Fruit fly (Drosophila melanogaster) whole organism, embryonic: ENCODE data around the gene CG32246.

Experiments used
- Atf-2 ChIP-seq: fragments of 200-800 bp; sonication (Bioruptor generic); optimal IDR thresholded peaks from 2 replicates; lab custom pipeline; 2016; ENCODE audit warnings: missing biosample characterization, missing genetic modification characterization
- Atf6 ChIP-seq: fragments of 200-800 bp; sonication (Bioruptor generic); IDR thresholded peaks from 2 replicates; pipeline ENCODE4 v1.3.6; 2022; ENCODE audit warnings: missing biosample characterization, missing genetic modification characterization
- Awh ChIP-seq: fragments of 200-800 bp; sonication (Bioruptor generic); IDR thresholded peaks from 2 replicates; pipeline ENCODE4, ENCODE4 v1.3.6; 2022; ENCODE audit warnings: missing biosample characterization, missing genetic modification characterization
- CG10147 ChIP-seq: fragments of 200-800 bp; sonication (Bioruptor generic); optimal IDR thresholded peaks from 2 replicates; lab custom pipeline; 2019; ENCODE audit warnings: missing biosample characterization, mild to moderate bottlenecking, missing genetic modification characterization, moderate library complexity
- CG10267 ChIP-seq: fragments of 200-800 bp; sonication (Bioruptor generic); optimal IDR thresholded peaks from 2 replicates; lab custom pipeline; 2018; ENCODE audit warnings: missing biosample characterization, mild to moderate bottlenecking, missing genetic modification characterization, moderate library complexity
- CG10321 ChIP-seq: fragments of 200-800 bp; sonication (Bioruptor generic); IDR thresholded peaks from 2 replicates; pipeline ENCODE4 v1.3.6; 2022; ENCODE audit warnings: missing biosample characterization, missing genetic modification characterization
- CG10366 ChIP-seq: fragments of 200-800 bp; sonication (Bioruptor generic); IDR thresholded peaks from 2 replicates; pipeline ENCODE4 v1.3.6; 2022; ENCODE audit warnings: missing biosample characterization, missing genetic modification characterization
- CG10431 ChIP-seq: fragments of 200-800 bp; sonication (Bioruptor generic); optimal IDR thresholded peaks from 3 replicates; lab custom pipeline; 2018; ENCODE audit warnings: missing biosample characterization, mild to moderate bottlenecking, missing genetic modification characterization
- CG10462 ChIP-seq: fragments of 200-800 bp; sonication (Bioruptor generic); optimal IDR thresholded peaks from 2 replicates; lab custom pipeline; 2016; ENCODE audit warnings: missing biosample characterization, missing genetic modification characterization
- CG12744 ChIP-seq: fragments of 200-800 bp; sonication (Bioruptor generic); optimal IDR thresholded peaks from 2 replicates; lab custom pipeline; 2016; ENCODE audit warnings: missing biosample characterization, missing genetic modification characterization
- CG1529 ChIP-seq: fragments of 200-800 bp; sonication (Bioruptor generic); optimal IDR thresholded peaks from 3 replicates; lab custom pipeline; 2018; ENCODE audit warnings: missing biosample characterization, missing genetic modification characterization
- CG15696 ChIP-seq: fragments of 200-800 bp; sonication (Bioruptor generic); optimal IDR thresholded peaks from 2 replicates; lab custom pipeline; 2019; ENCODE audit warnings: missing biosample characterization, mild to moderate bottlenecking, missing genetic modification characterization, moderate library complexity
- CG1602 ChIP-seq: fragments of 200-800 bp; sonication (Bioruptor generic); optimal IDR thresholded peaks from 3 replicates; lab custom pipeline; 2016; ENCODE audit warnings: missing biosample characterization, missing genetic modification characterization
- CG16813 ChIP-seq: fragments of 200-800 bp; sonication (Bioruptor generic); IDR thresholded peaks from 3 replicates; pipeline ENCODE4 v1.3.6; 2022; ENCODE audit warnings: missing biosample characterization, missing genetic modification characterization; ENCODE audit not compliant: partially characterized antibody
- CG17186 ChIP-seq: fragments of 200-800 bp; sonication (Bioruptor generic); optimal IDR thresholded peaks from 3 replicates; lab custom pipeline; 2017; ENCODE audit warnings: missing biosample characterization, missing genetic modification reagents, missing genetic modification characterization
- CG17829 ChIP-seq: fragments of 200-800 bp; optimal IDR thresholded peaks from 2 replicates; lab custom pipeline; 2019; ENCODE audit warnings: missing biosample characterization, mild to moderate bottlenecking, missing genetic modification characterization, moderate library complexity
- CG30431 ChIP-seq: fragments of 200-800 bp; sonication (Bioruptor generic); optimal IDR thresholded peaks from 2 replicates; lab custom pipeline; 2017; ENCODE audit warnings: missing biosample characterization, missing genetic modification characterization
- CG3163 ChIP-seq: fragments of 200-800 bp; sonication (Bioruptor generic); optimal IDR thresholded peaks from 3 replicates; lab custom pipeline; 2016; ENCODE audit warnings: missing biosample characterization, missing genetic modification characterization
- CG32772 ChIP-seq: fragments of 200-800 bp; sonication (Bioruptor generic); IDR thresholded peaks from 2 replicates; pipeline ENCODE4 v1.3.6; 2022; ENCODE audit warnings: missing biosample characterization, missing genetic modification characterization
- CG43689 ChIP-seq: fragments of 200-800 bp; sonication (Bioruptor generic); IDR thresholded peaks from 2 replicates; pipeline ENCODE4 v1.3.6; 2022; ENCODE audit warnings: missing biosample characterization, missing genetic modification characterization
- CG7357 ChIP-seq: fragments of 200-800 bp; sonication (Bioruptor generic); IDR thresholded peaks from 3 replicates; pipeline ENCODE4 v1.3.6; 2022; ENCODE audit warnings: missing biosample characterization, missing genetic modification characterization
- CG7963 ChIP-seq: fragments of 200-800 bp; sonication (Bioruptor generic); IDR thresholded peaks from 3 replicates; pipeline ENCODE4 v1.3.6; 2022; ENCODE audit warnings: missing biosample characterization, missing genetic modification characterization; ENCODE audit not compliant: partially characterized antibody
- CG9215 ChIP-seq: fragments of 200-800 bp; sonication (Bioruptor generic); IDR thresholded peaks from 2 replicates; pipeline ENCODE4 v1.3.6; 2022; ENCODE audit warnings: missing biosample characterization, missing genetic modification characterization
- CG9797 ChIP-seq: fragments of 200-800 bp; sonication (Bioruptor generic); optimal IDR thresholded peaks from 3 replicates; lab custom pipeline; 2018; ENCODE audit warnings: missing biosample characterization, mild to moderate bottlenecking, missing genetic modification characterization
- CG9932 ChIP-seq: fragments of 200-800 bp; sonication (Bioruptor generic); IDR thresholded peaks from 2 replicates; pipeline ENCODE4 v1.3.6; 2022; ENCODE audit warnings: missing biosample characterization, missing genetic modification characterization
- CHES-1-like ChIP-seq: fragments of 200-800 bp; sonication (Bioruptor generic); optimal IDR thresholded peaks from 2 replicates; lab custom pipeline; 2016; ENCODE audit warnings: missing biosample characterization, missing genetic modification characterization
- D19A ChIP-seq: fragments of 200-800 bp; optimal IDR thresholded peaks from 3 replicates; lab custom pipeline; 2019; ENCODE audit warnings: missing biosample characterization, mild to moderate bottlenecking, missing genetic modification characterization, moderate library complexity
- Ets65A ChIP-seq: fragments of 200-800 bp; sonication (Bioruptor generic); peaks from one replicate; lab custom pipeline; 2016; ENCODE audit warnings: missing biosample characterization, missing genetic modification characterization
- Neu2 ChIP-seq: fragments of 200-800 bp; sonication (Bioruptor generic); optimal IDR thresholded peaks from 3 replicates; lab custom pipeline; 2016; ENCODE audit warnings: missing biosample characterization, missing genetic modification characterization, borderline replicate concordance
- Nf-YC ChIP-seq: fragments of 200-800 bp; optimal IDR thresholded peaks from 3 replicates; lab custom pipeline; 2019; ENCODE audit warnings: missing biosample characterization, mild to moderate bottlenecking, missing genetic modification characterization, moderate library complexity
- Ptx1 ChIP-seq: fragments of 200-800 bp; sonication (Bioruptor generic); IDR thresholded peaks from 2 replicates; pipeline ENCODE4 v1.3.6; 2022; ENCODE audit warnings: missing biosample characterization, missing genetic modification characterization
- Sry-δ ChIP-seq: fragments of 200-800 bp; sonication (Bioruptor generic); optimal IDR thresholded peaks from 2 replicates; lab custom pipeline; 2016; ENCODE audit warnings: missing biosample characterization, missing genetic modification characterization
- Usf ChIP-seq: fragments of 200-800 bp; sonication (Bioruptor generic); optimal IDR thresholded peaks from 2 replicates; lab custom pipeline; 2017; ENCODE audit warnings: missing genotype, missing biosample characterization, missing genetic modification characterization
- YL-1 ChIP-seq: fragments of 200-800 bp; sonication (Bioruptor generic); optimal IDR thresholded peaks from 3 replicates; lab custom pipeline; 2017; ENCODE audit warnings: missing biosample characterization, mild to moderate bottlenecking, missing genetic modification characterization
- abd-A ChIP-seq: fragments of 200-800 bp; sonication (Bioruptor generic); optimal IDR thresholded peaks from 3 replicates; lab custom pipeline; 2019; ENCODE audit warnings: missing biosample characterization, mild to moderate bottlenecking, missing genetic modification characterization, moderate library complexity
- ap ChIP-seq: fragments of 200-800 bp; sonication (Bioruptor generic); IDR thresholded peaks from 2 replicates; pipeline ENCODE4 v1.3.6; 2022; ENCODE audit warnings: missing biosample characterization, missing genetic modification characterization
- cas ChIP-seq: fragments of 200-800 bp; sonication (Bioruptor generic); IDR thresholded peaks from 2 replicates; pipeline ENCODE4 v1.3.6; 2022; ENCODE audit warnings: missing biosample characterization, missing genetic modification characterization
- dimm ChIP-seq: fragments of 200-800 bp; sonication (Bioruptor generic); IDR thresholded peaks from 2 replicates; pipeline ENCODE4 v1.3.6; 2022; ENCODE audit warnings: missing biosample characterization, missing genetic modification characterization
- dm ChIP-seq: fragments of 200-800 bp; sonication (Bioruptor generic); optimal IDR thresholded peaks from 3 replicates; lab custom pipeline; 2016; ENCODE audit warnings: missing biosample characterization, missing genetic modification characterization
- emc ChIP-seq: fragments of 200-800 bp; sonication (Bioruptor generic); optimal IDR thresholded peaks from 2 replicates; lab custom pipeline; 2016; ENCODE audit warnings: missing biosample characterization, missing genetic modification characterization
- eyg ChIP-seq: fragments of 200-800 bp; sonication (Bioruptor generic); optimal IDR thresholded peaks from 3 replicates; lab custom pipeline; 2016; ENCODE audit warnings: missing biosample characterization, missing genetic modification characterization
- fd96Cb ChIP-seq: fragments of 200-800 bp; sonication (Bioruptor generic); optimal IDR thresholded peaks from 2 replicates; lab custom pipeline; 2018; ENCODE audit warnings: missing biosample characterization, mild to moderate bottlenecking, missing genetic modification characterization, moderate library complexity
- gcm ChIP-seq: fragments of 200-800 bp; sonication (Bioruptor generic); optimal IDR thresholded peaks from 2 replicates; lab custom pipeline; 2019; ENCODE audit warnings: missing biosample characterization, mild to moderate bottlenecking, missing genetic modification characterization, moderate library complexity
- gem ChIP-seq: fragments of 200-800 bp; sonication (Bioruptor generic); optimal IDR thresholded peaks from 2 replicates; lab custom pipeline; 2019; ENCODE audit warnings: missing biosample characterization, mild to moderate bottlenecking, missing genetic modification characterization, moderate library complexity
- lmd ChIP-seq: fragments of 200-800 bp; sonication (Bioruptor generic); IDR thresholded peaks from 2 replicates; pipeline ENCODE4 v1.3.6; 2022; ENCODE audit warnings: missing biosample characterization, missing genetic modification characterization
- luna ChIP-seq: fragments of 200-800 bp; sonication (Bioruptor generic); optimal IDR thresholded peaks from 2 replicates; lab custom pipeline; 2016; ENCODE audit warnings: missing biosample characterization, missing genetic modification characterization
- nau ChIP-seq: fragments of 200-800 bp; sonication (Bioruptor generic); optimal IDR thresholded peaks from 3 replicates; lab custom pipeline; 2017; ENCODE audit warnings: missing biosample characterization, mild to moderate bottlenecking, missing genetic modification characterization, missing genetic modification reagents
- sc ChIP-seq, 3 experiments: fragments of >200 bp in 2 of 3; fragments of 200-800 bp in 1 of 3; sonication (Bioruptor generic) in 1 of 3; optimal IDR thresholded peaks; 2 replicates in 2 of 3; 3 replicates in 1 of 3; lab custom pipeline; 2017; ENCODE audit warnings: mild to moderate bottlenecking in 1 of 3, missing biosample characterization in 1 of 3, missing genetic modification characterization in 1 of 3, missing genetic modification reagents in 1 of 3
- seq ChIP-seq: fragments of 200-800 bp; sonication (Bioruptor generic); IDR thresholded peaks from 2 replicates; pipeline ENCODE4 v1.3.6; 2022; ENCODE audit warnings: missing biosample characterization, missing genetic modification characterization
- so ChIP-seq: fragments of 200-800 bp; sonication (Bioruptor generic); IDR thresholded peaks from 3 replicates; pipeline ENCODE4 v1.3.6; 2022; ENCODE audit warnings: missing biosample characterization, missing genetic modification characterization
- tgo ChIP-seq: fragments of 200-800 bp; sonication (Bioruptor generic); IDR thresholded peaks from 3 replicates; pipeline ENCODE4 v1.3.6; 2022; ENCODE audit warnings: missing biosample characterization, missing genetic modification characterization
- trem ChIP-seq: fragments of 200-800 bp; optimal IDR thresholded peaks from 3 replicates; lab custom pipeline; 2019; ENCODE audit warnings: missing biosample characterization, mild to moderate bottlenecking, missing genetic modification characterization, moderate library complexity
- zfh1 ChIP-seq: fragments of 200-800 bp; sonication (Bioruptor generic); IDR thresholded peaks from 3 replicates; pipeline ENCODE4 v1.3.6; 2022; ENCODE audit warnings: missing biosample characterization, missing genetic modification characterization

CG32246 gene

dm6 chr3L:4613846-4614247, 7.2 kb upstream of the CG32246 start (continued):
- peak; percentile 42 for TF ChIP-seq D19A
- TF ChIP-seq Atf6 (GFP tag; lab: Robert Waterston, UW) = no peak
- TF ChIP-seq Neu2 (GFP tag; lab: Kevin White, UChicago) = no peak
- no peak for TF ChIP-seq CG10366 (GFP tag; lab: Robert Waterston, UW)
- TF ChIP-seq emc (GFP tag; lab: Kevin White, UChicago) = no peak
- no peak for TF ChIP-seq CG30431 (GFP tag; lab: Kevin White, UChicago)
- TF ChIP-seq CG3163 (GFP tag; lab: Kevin White, UChicago) = no peak
- no peak for TF ChIP-seq CG9932
- peak; percentile 7 for TF ChIP-seq CG1529 (GFP tag; lab: Kevin White, UChicago)
- TF ChIP-seq zfh1 = 0 out of 3 replicates have a peak, but pooled peaks have one; percentile 41
- no peak for TF ChIP-seq dimm (GFP tag; lab: Robert Waterston, UW)
- no peak for TF ChIP-seq Awh (GFP tag; lab: Robert Waterston, UW)
- TF ChIP-seq ap (GFP tag; lab: Robert Waterston, UW) = no peak
- TF ChIP-seq lmd = no peak
- no peak for TF ChIP-seq CG16813 (GFP tag; lab: Robert Waterston, UW)
- peak; percentile 27 for TF ChIP-seq dm (GFP tag; lab: Kevin White, UChicago)
- no peak for TF ChIP-seq fd96Cb (tag; lab: Kevin White, UChicago)
- no peak for TF ChIP-seq Atf-2 (GFP tag; lab: Kevin White, UChicago)
- TF ChIP-seq CG10147 = no peak
- no peak for TF ChIP-seq CG7357 (GFP tag; lab: Robert Waterston, UW)
- no peak for TF ChIP-seq Sry-δ (GFP tag; lab: Kevin White, UChicago)
- TF ChIP-seq Usf = no peak
- no peak for TF ChIP-seq seq (GFP tag; lab: Robert Waterston, UW)
- no peak for TF ChIP-seq sc (optimal IDR thresholded peaks at IDR 0.05; lab: Kevin White, UChicago)
- TF ChIP-seq sc (GFP tag; optimal IDR thresholded peaks at IDR 0.05; lab: Kevin White, UChicago) = no peak
- no peak for TF ChIP-seq CG9215 (GFP tag; lab: Robert Waterston, UW)
- no peak for TF ChIP-seq CG1602 (GFP tag; lab: Kevin White, UChicago)
- no peak for TF ChIP-seq CG12744 (GFP tag; lab: Kevin White, UChicago)
- TF ChIP-seq CG17829 (tag; lab: Kevin White, UChicago) = peak; percentile 42
- TF ChIP-seq luna (GFP tag; lab: Kevin White, UChicago) = no peak
- no peak for TF ChIP-seq YL-1 (GFP tag; lab: Kevin White, UChicago)
- no peak for TF ChIP-seq tgo (GFP tag; lab: Robert Waterston, UW)
- TF ChIP-seq CG10267 = no peak
- no peak for TF ChIP-seq CHES-1-like (GFP tag; lab: Kevin White, UChicago)
- TF ChIP-seq trem (tag; lab: Kevin White, UChicago) = peak; percentile 2
- TF ChIP-seq eyg (GFP tag; lab: Kevin White, UChicago) = no peak
- no peak for TF ChIP-seq CG10431
- TF ChIP-seq so (GFP tag; lab: Robert Waterston, UW) = no peak
- no peak for TF ChIP-seq gcm (GFP tag; lab: Kevin White, UChicago)
- TF ChIP-seq CG9797 (GFP tag; lab: Kevin White, UChicago) = no peak
- TF ChIP-seq Ptx1 (GFP tag; lab: Robert Waterston, UW) = no peak
- no peak for TF ChIP-seq abd-A (tag; lab: Kevin White, UChicago)
- TF ChIP-seq CG43689 (GFP tag; lab: Robert Waterston, UW) = no peak
- no peak for TF ChIP-seq gem (tag; lab: Kevin White, UChicago)
- peak; percentile 75 for TF ChIP-seq Ets65A (GFP tag; lab: Kevin White, UChicago)
- TF ChIP-seq Nf-YC (tag; lab: Kevin White, UChicago) = no peak
- TF ChIP-seq cas = no peak
- no peak for TF ChIP-seq CG10462 (GFP tag; lab: Kevin White, UChicago)
- TF ChIP-seq CG10321 (GFP tag; lab: Robert Waterston, UW) = no peak
- TF ChIP-seq nau = no peak
- TF ChIP-seq CG15696 = peak; percentile 75
- TF ChIP-seq CG7963 = no peak
- TF ChIP-seq CG32772 (GFP tag; lab: Robert Waterston, UW) = no peak
- no peak for TF ChIP-seq CG17186 (GFP tag; lab: Kevin White, UChicago)
